Worm (Caenorhabditis elegans): ENCODE results near the gene K01F9.2.

The K01F9.2 gene

ce11 chrIII:8873990-8874668 lies 2.8 kb downstream of the K01F9.2 start (continued):
- no peak for TF ChIP-seq pha-4 (tag; optimal IDR thresholded peaks at IDR 0.05)
- TF ChIP-seq dmd-4 (tag; optimal IDR thresholded peaks at IDR 0.05; ENCODE audit: borderline replicate concordance), result no peak
- no peak for TF ChIP-seq K09A11.1 (tag; optimal IDR thresholded peaks at IDR 0.05; ENCODE audit: insufficient read depth)
- TF ChIP-seq lim-6 (tag; optimal IDR thresholded peaks at IDR 0.05), result no peak
- TF ChIP-seq hlh-30 (tag; optimal IDR thresholded peaks at IDR 0.05; ENCODE audit: insufficient read depth), result peak; percentile 70
- TF ChIP-seq ceh-18 (tag; optimal IDR thresholded peaks at IDR 0.05), result peak; percentile 95
- no peak for TF ChIP-seq odd-2 (tag; optimal IDR thresholded peaks at IDR 0.05)
- no peak for TF ChIP-seq elt-4 (tag; optimal IDR thresholded peaks at IDR 0.05)
- TF ChIP-seq sox-2 (GFP tag; IDR thresholded peaks at IDR 0.05), result no peak
- no peak for TF ChIP-seq hlh-13 (GFP tag; optimal IDR thresholded peaks at IDR 0.05)
- peak; percentile 86 for TF ChIP-seq rnt-1 (tag; optimal IDR thresholded peaks at IDR 0.05)
- no peak for TF ChIP-seq dve-1 (tag; optimal IDR thresholded peaks at IDR 0.05)
- TF ChIP-seq hlh-8 (tag; optimal IDR thresholded peaks at IDR 0.05), result peak; percentile 75
- TF ChIP-seq unc-3 (GFP tag; conservative IDR thresholded peaks at IDR 0.05), result no peak
- TF ChIP-seq unc-3 (tag; optimal IDR thresholded peaks at IDR 0.05), result peak; percentile 61
- peak; percentile 51 for TF ChIP-seq fkh-6 (tag; optimal IDR thresholded peaks at IDR 0.05)
- TF ChIP-seq nfya-1 (tag; optimal IDR thresholded peaks at IDR 0.05), result peak; percentile 94
- no peak for TF ChIP-seq nhr-11 (tag; optimal IDR thresholded peaks at IDR 0.05)
- no peak for TF ChIP-seq ceh-30 (tag; optimal IDR thresholded peaks at IDR 0.05)
- no peak for TF ChIP-seq lin-11 (tag; optimal IDR thresholded peaks at IDR 0.05)
- peak; percentile 6 for TF ChIP-seq tbx-7 (tag; optimal IDR thresholded peaks at IDR 0.05)
- peak; percentile 80 for TF ChIP-seq ceh-34 (tag; optimal IDR thresholded peaks at IDR 0.05)
- no peak for TF ChIP-seq ahr-1 (tag; optimal IDR thresholded peaks at IDR 0.05)
- TF ChIP-seq ceh-14 (tag; optimal IDR thresholded peaks at IDR 0.05), result peak; percentile 75
- peak; percentile 28 for TF ChIP-seq ceh-6 (GFP tag; optimal IDR thresholded peaks at IDR 0.05)
- TF ChIP-seq sdc-2 (tag; optimal IDR thresholded peaks at IDR 0.05), result peak; percentile 70
- peak; percentile 70 for TF ChIP-seq ama-1 (optimal IDR thresholded peaks at IDR 0.05)
- TF ChIP-seq pros-1 (tag; optimal IDR thresholded peaks at IDR 0.05), result peak; percentile 85
- no peak for TF ChIP-seq mec-3 (tag; optimal IDR thresholded peaks at IDR 0.05; ENCODE audit: borderline replicate concordance)
- TF ChIP-seq ceh-48 (tag; optimal IDR thresholded peaks at IDR 0.05), result no peak
- no peak for TF ChIP-seq Y22D7AL.16 (tag; optimal IDR thresholded peaks at IDR 0.05)
- no peak for TF ChIP-seq ceh-45 (GFP tag; IDR thresholded peaks at IDR 0.05)

ce11 chrIII:8873045-8873457 lies 3.9 kb downstream of the K01F9.2 start:
- TF ChIP-seq ref-2 (tag; optimal IDR thresholded peaks at IDR 0.05) (peak; percentile 2), nfya-1 (tag; optimal IDR thresholded peaks at IDR 0.05) (peak; percentile 37), hlh-6 (tag; optimal IDR thresholded peaks at IDR 0.05) (peak; percentile 26), ceh-31 (tag; optimal IDR thresholded peaks at IDR 0.05) (peak; percentile 36), syd-9 (tag; optimal IDR thresholded peaks at IDR 0.05) (peak; percentile 5), sox-4 (tag; optimal IDR thresholded peaks at IDR 0.05) (peak; percentile 1), eyg-1 (tag; optimal IDR thresholded peaks at IDR 0.05) (peak; percentile 43), elt-2 (tag; optimal IDR thresholded peaks at IDR 0.05) (no peak), ceh-48 (tag; optimal IDR thresholded peaks at IDR 0.05) (peak; percentile 57), ceh-22 (tag; optimal IDR thresholded peaks at IDR 0.05) (no peak), unc-42 (tag; optimal IDR thresholded peaks at IDR 0.05) (peak; percentile 73), unc-3 (GFP tag; conservative IDR thresholded peaks at IDR 0.05) (no peak), unc-3 (tag; optimal IDR thresholded peaks at IDR 0.05) (peak; percentile 47), dve-1 (tag; optimal IDR thresholded peaks at IDR 0.05) (no peak), Y22D7AL.16 (tag; optimal IDR thresholded peaks at IDR 0.05) (no peak)
